Worm (Caenorhabditis elegans): ENCODE data around the gene dnj-1.

The dnj-1 gene

ce11 chrIV:11324741-11325140 lies 25.9 kb downstream of the dnj-1 start, which contains the start of gene his-48:
TSS of gene his-48 (plus strand) at chrIV:11324745.
- TF ChIP-seq lim-7 (GFP tag; IDR thresholded peaks at IDR 0.05) = peak; percentile 56; the same call in 1 of the 2 replicates
- TF ChIP-seq lin-38 (GFP tag; IDR thresholded peaks at IDR 0.05) = peak; percentile 39; the same call in 1 of the 2 replicates

ce11 chrIV:11326939-11327565 lies 28.2 kb downstream of the dnj-1 start, which contains the start of gene B0035.21:
TSS of gene B0035.21 (plus strand) at chrIV:11327260.
- TF ChIP-seq arid-1 (GFP tag; conservative IDR thresholded peaks at IDR 0.05) (no peak), spr-1 (tag; optimal IDR thresholded peaks at IDR 0.05) (no peak), vab-7 (GFP tag; IDR thresholded peaks at IDR 0.05) (no peak), mxl-2 (GFP tag; conservative IDR thresholded peaks at IDR 0.05) (no peak), tra-1 (GFP tag; IDR thresholded peaks at IDR 0.05) (no peak), dmd-8 (GFP tag; IDR thresholded peaks at IDR 0.05) (no peak), nhr-25 (tag; optimal IDR thresholded peaks at IDR 0.05; ENCODE audit: borderline replicate concordance, insufficient read depth) (no peak), daf-16 (GFP tag; optimal IDR thresholded peaks at IDR 0.05) (no peak), daf-16 (tag; optimal IDR thresholded peaks at IDR 0.05) (no peak), lin-38 (GFP tag; IDR thresholded peaks at IDR 0.05) (peak; percentile 46), zfp-3 (GFP tag; conservative IDR thresholded peaks at IDR 0.05) (0 out of 2 replicates have a peak, but pooled peaks have one; percentile 17), F10B5.3 (tag; optimal IDR thresholded peaks at IDR 0.05) (no peak), pqm-1 (tag; optimal IDR thresholded peaks at IDR 0.05) (no peak), F37D6.2 (tag; optimal IDR thresholded peaks at IDR 0.05) (no peak), egl-27 (tag; optimal IDR thresholded peaks at IDR 0.05) (no peak), unc-130 (GFP tag; optimal IDR thresholded peaks at IDR 0.05) (no peak), spr-3 (GFP tag; optimal IDR thresholded peaks at IDR 0.05) (no peak), tag-97 (GFP tag; IDR thresholded peaks at IDR 0.05) (no peak), dve-1 (tag; optimal IDR thresholded peaks at IDR 0.05; ENCODE audit: insufficient read depth) (peak; percentile 4), lin-39 (tag; optimal IDR thresholded peaks at IDR 0.05) (no peak), F26F4.8 (GFP tag; conservative IDR thresholded peaks at IDR 0.05) (0 out of 2 replicates have a peak, but pooled peaks have one; percentile 48), Y105C5A.15 (GFP tag; IDR thresholded peaks at IDR 0.05) (0 out of 2 replicates have a peak, but pooled peaks have one; percentile 34), T26A8.4 (GFP tag; IDR thresholded peaks at IDR 0.05) (0 out of 2 replicates have a peak, but pooled peaks have one; percentile 17), ceh-28 (tag; optimal IDR thresholded peaks at IDR 0.05) (no peak), nhr-6 (tag; optimal IDR thresholded peaks at IDR 0.05) (no peak), nhr-10 (tag; optimal IDR thresholded peaks at IDR 0.05) (no peak), zip-2 (tag; optimal IDR thresholded peaks at IDR 0.05) (no peak), mep-1 (tag; optimal IDR thresholded peaks at IDR 0.05) (no peak), aly-2 (tag; optimal IDR thresholded peaks at IDR 0.05) (no peak), pha-4 (GFP tag; IDR thresholded peaks at IDR 0.05) (0 out of 2 replicates have a peak, but pooled peaks have one; percentile 32), pha-4 (tag; optimal IDR thresholded peaks at IDR 0.05) (no peak), unc-39 (tag; optimal IDR thresholded peaks at IDR 0.05) (no peak), attf-4 (tag; optimal IDR thresholded peaks at IDR 0.05) (no peak), dpl-1 (GFP tag; optimal IDR thresholded peaks at IDR 0.05) (no peak), dmd-6 (GFP tag; IDR thresholded peaks at IDR 0.05) (no peak)

ce11 chrIV:11329269-11329668 lies 30.4 kb downstream of the dnj-1 start, which contains the start of gene leo-1:
TSS of gene leo-1 (minus strand) at chrIV:11329369.
- TF ChIP-seq gei-8 (GFP tag; optimal IDR thresholded peaks at IDR 0.05) = no peak
- TF ChIP-seq dmd-6 (GFP tag; IDR thresholded peaks at IDR 0.05) = no peak
- TF ChIP-seq F37D6.2 (tag; optimal IDR thresholded peaks at IDR 0.05) = no peak
- peak in 1 of 2 experiments; percentile 55 for TF ChIP-seq unc-62 (GFP tag; optimal IDR thresholded peaks at IDR 0.05 in 1 of 2)
- no peak for TF ChIP-seq unc-62 (tag; optimal IDR thresholded peaks at IDR 0.05)
- no peak for TF ChIP-seq dmd-8 (GFP tag; IDR thresholded peaks at IDR 0.05)
- no peak for TF ChIP-seq ceh-44 (GFP tag; IDR thresholded peaks at IDR 0.05)
